Fruit fly (Drosophila melanogaster): ENCODE results near the gene CG15449.
A peak's percentile ranks its signal among the peaks of the same experiment; 100 is the strongest.

Gene CG15449

DNA sequence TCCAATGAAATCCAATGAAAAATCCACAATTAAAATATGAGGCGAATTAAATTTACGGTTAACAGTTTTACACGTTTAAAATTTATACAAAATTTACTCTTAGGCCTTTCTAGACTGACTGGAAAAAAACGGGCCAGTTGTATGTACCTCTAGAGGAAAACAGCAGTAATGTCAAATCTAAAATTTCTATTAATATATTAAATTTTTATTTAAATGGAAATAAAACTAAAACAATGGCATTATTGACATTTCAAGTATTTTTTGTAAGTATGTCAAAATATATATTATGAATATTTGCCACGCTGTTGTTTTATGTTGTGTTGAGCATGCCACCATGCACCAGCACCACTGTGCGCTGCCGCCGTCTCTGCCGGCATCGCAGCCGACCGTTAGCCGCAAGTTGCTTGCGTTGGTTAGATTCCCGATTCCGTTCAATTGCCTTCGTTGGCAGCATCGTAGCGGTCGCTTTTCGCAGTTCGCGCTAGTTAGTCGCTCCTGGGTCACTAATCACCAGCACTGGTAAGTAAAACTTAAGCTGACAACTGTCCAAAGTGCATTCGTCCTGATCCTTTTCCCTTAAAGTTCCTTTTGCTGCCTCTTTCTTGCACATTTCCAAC lies 4.5 kb upstream of the CG15449 start, which contains the start of gene Cbs:
Gene Cbs (plus strand): TSS at position 308 of the 617 bp plus-strand sequence.
- TF ChIP-seq Sox14 (GFP tag; optimal IDR thresholded peaks at IDR 0.05) (no peak), CG9139 (GFP tag; optimal IDR thresholded peaks at IDR 0.05) (no peak), CG6808 (GFP tag; optimal IDR thresholded peaks at IDR 0.05) (peak; percentile 53), lz (GFP tag; optimal IDR thresholded peaks at IDR 0.05) (no peak), Blimp-1 (GFP tag; optimal IDR thresholded peaks at IDR 0.05) (no peak), Eip75B (GFP tag; optimal IDR thresholded peaks at IDR 0.05) (no peak), dsx (GFP tag; optimal IDR thresholded peaks at IDR 0.05; ENCODE audit: poor library complexity, severe bottlenecking) (peak; percentile 7), acj6 (GFP tag; optimal IDR thresholded peaks at IDR 0.05) (peak; percentile 46), CG6276 (GFP tag; optimal IDR thresholded peaks at IDR 0.05) (peak; percentile 10), CG7368 (GFP tag; optimal IDR thresholded peaks at IDR 0.05) (no peak), Hr39 (GFP tag; optimal IDR thresholded peaks at IDR 0.05) (peak; percentile 1), CG8319 (GFP tag; optimal IDR thresholded peaks at IDR 0.05) (no peak), OdsH (GFP tag; optimal IDR thresholded peaks at IDR 0.05) (peak; percentile 57), fd85E (GFP tag; optimal IDR thresholded peaks at IDR 0.05) (no peak), svp (GFP tag) (peak; percentile 32), CG1621 (tag; optimal IDR thresholded peaks at IDR 0.05) (no peak), CG8119 (GFP tag; IDR thresholded peaks at IDR 0.05) (no peak), topi (GFP tag; optimal IDR thresholded peaks at IDR 0.05) (no peak), achi (GFP tag; optimal IDR thresholded peaks at IDR 0.05) (peak; percentile 21), CG4318 (GFP tag; optimal IDR thresholded peaks at IDR 0.05) (peak; percentile 53), CG15336 (GFP tag; IDR thresholded peaks at IDR 0.05) (peak; percentile 24; the same call in 1 of the 2 replicates), Hr38 (GFP tag; optimal IDR thresholded peaks at IDR 0.05) (no peak), Gug (GFP tag; IDR thresholded peaks at IDR 0.05) (peak; percentile 21), CG8632 (GFP tag; optimal IDR thresholded peaks at IDR 0.05) (peak; percentile 30), CG31627 (GFP tag; optimal IDR thresholded peaks at IDR 0.05) (no peak), CG11762 (GFP tag; optimal IDR thresholded peaks at IDR 0.05; ENCODE audit: insufficient read depth) (peak; percentile 28), CG10669 (GFP tag; optimal IDR thresholded peaks at IDR 0.05) (peak; percentile 29), CG11902 (GFP tag; optimal IDR thresholded peaks at IDR 0.05) (no peak), CG3919 (GFP tag; optimal IDR thresholded peaks at IDR 0.05) (peak; percentile 13), Sox102F (GFP tag; optimal IDR thresholded peaks at IDR 0.05) (no peak), vri (GFP tag; optimal IDR thresholded peaks at IDR 0.05) (no peak), CG3032 (tag; optimal IDR thresholded peaks at IDR 0.05) (peak; percentile 30), cyc (GFP tag; optimal IDR thresholded peaks at IDR 0.05) (no peak), dac (GFP tag; optimal IDR thresholded peaks at IDR 0.05) (no peak), Eip78C (GFP tag) (peak; percentile 71), CG6163 (GFP tag; IDR thresholded peaks at IDR 0.05) (peak; percentile 40; the same call in 2 of the 3 replicates), CG32006 (GFP tag; optimal IDR thresholded peaks at IDR 0.05) (peak; percentile 71), CG10631 (GFP tag; optimal IDR thresholded peaks at IDR 0.05) (peak; percentile 59), CG34406 (GFP tag; optimal IDR thresholded peaks at IDR 0.05) (peak; percentile 41), CG6792 (GFP tag; optimal IDR thresholded peaks at IDR 0.05) (no peak), Lpt (GFP tag; optimal IDR thresholded peaks at IDR 0.05) (no peak), Met (GFP tag; optimal IDR thresholded peaks at IDR 0.05) (no peak), eg (GFP tag; IDR thresholded peaks at IDR 0.05) (peak; percentile 75), esn (GFP tag; optimal IDR thresholded peaks at IDR 0.05) (peak; percentile 41), pdm3 (GFP tag; optimal IDR thresholded peaks at IDR 0.05) (no peak), CG16779 (tag; optimal IDR thresholded peaks at IDR 0.05) (no peak), Ets96B (tag; optimal IDR thresholded peaks at IDR 0.05) (peak; percentile 18), ss (GFP tag; optimal IDR thresholded peaks at IDR 0.05) (peak; percentile 20 to 28), salr (GFP tag; optimal IDR thresholded peaks at IDR 0.05) (peak; percentile 48 to 55), Hr4 (GFP tag; optimal IDR thresholded peaks at IDR 0.05) (peak; percentile 27), Smox (GFP tag; optimal IDR thresholded peaks at IDR 0.05) (no peak), Sox15 (GFP tag; optimal IDR thresholded peaks at IDR 0.05) (peak; percentile 23)
